Fruit fly (Drosophila melanogaster) whole organism, embryonic: ENCODE results near the gene Exn.

ENCODE experiments used
- Bdp1 ChIP-seq: fragments of 200-800 bp; sonication (Bioruptor generic); optimal IDR thresholded peaks from 3 replicates; lab custom pipeline; 2016; ENCODE audit warnings: missing biosample characterization, missing genetic modification characterization
- BtbVII ChIP-seq: fragments of 200-800 bp; sonication (Bioruptor generic); optimal IDR thresholded peaks from 3 replicates; lab custom pipeline; 2017; ENCODE audit warnings: missing biosample characterization, mild to moderate bottlenecking, missing genetic modification characterization
- CG10366 ChIP-seq: fragments of 200-800 bp; sonication (Bioruptor generic); IDR thresholded peaks from 2 replicates; pipeline ENCODE4 v1.3.6; 2022; ENCODE audit warnings: missing biosample characterization, missing genetic modification characterization
- CG10565 ChIP-seq: fragments of 200-800 bp; sonication (Bioruptor generic); optimal IDR thresholded peaks from 3 replicates; lab custom pipeline; 2016; ENCODE audit warnings: missing biosample characterization, mild to moderate bottlenecking, missing genetic modification characterization
- CG12236 ChIP-seq: fragments of 200-800 bp; sonication (Bioruptor generic); optimal IDR thresholded peaks from 2 replicates; lab custom pipeline; 2016; ENCODE audit warnings: missing biosample characterization, missing genetic modification characterization
- CG13624 ChIP-seq: fragments of 200-800 bp; sonication (Bioruptor generic); optimal IDR thresholded peaks from 2 replicates; lab custom pipeline; 2016; ENCODE audit warnings: missing biosample characterization, missing genetic modification characterization
- CG14014 ChIP-seq: fragments of 200-800 bp; sonication (Bioruptor generic); IDR thresholded peaks from 2 replicates; pipeline ENCODE4 v1.3.6; 2022; ENCODE audit warnings: missing biosample characterization, missing genetic modification characterization
- CG14710 ChIP-seq: fragments of 200-800 bp; sonication (Bioruptor generic); optimal IDR thresholded peaks from 3 replicates; lab custom pipeline; 2019; ENCODE audit warnings: missing biosample characterization, mild to moderate bottlenecking, missing genetic modification characterization, moderate library complexity
- CG15269 ChIP-seq: fragments of 200-800 bp; sonication (Bioruptor generic); optimal IDR thresholded peaks from 2 replicates; lab custom pipeline; 2018; ENCODE audit warnings: missing biosample characterization, mild to moderate bottlenecking, missing genetic modification characterization, moderate library complexity
- CG1529 ChIP-seq: fragments of 200-800 bp; sonication (Bioruptor generic); optimal IDR thresholded peaks from 3 replicates; lab custom pipeline; 2018; ENCODE audit warnings: missing biosample characterization, missing genetic modification characterization
- CG16779 ChIP-seq: fragments of 200-800 bp; sonication (Bioruptor generic); IDR thresholded peaks from 2 replicates; pipeline ENCODE4 v1.3.6; 2022; ENCODE audit warnings: missing biosample characterization, missing genetic modification characterization
- CG18476 ChIP-seq: fragments of 200-800 bp; sonication (Bioruptor generic); optimal IDR thresholded peaks from 2 replicates; lab custom pipeline; 2016; ENCODE audit warnings: missing biosample characterization, mild to moderate bottlenecking, missing genetic modification characterization
- CG18619 ChIP-seq: fragments of 200-800 bp; sonication (Bioruptor generic); optimal IDR thresholded peaks from 3 replicates; lab custom pipeline; 2017; ENCODE audit warnings: missing biosample characterization, mild to moderate bottlenecking, missing genetic modification characterization
- CG18764 ChIP-seq: fragments of 200-800 bp; sonication (Bioruptor generic); optimal IDR thresholded peaks from 3 replicates; lab custom pipeline; 2016; ENCODE audit warnings: missing biosample characterization, missing genetic modification characterization
- CG32767 ChIP-seq: fragments of 200-800 bp; sonication (Bioruptor generic); IDR thresholded peaks from 2 replicates; pipeline ENCODE4 v1.3.6; 2022; ENCODE audit warnings: missing biosample characterization, missing genetic modification characterization
- CG7271 ChIP-seq: fragments of 200-800 bp; sonication (Bioruptor generic); optimal IDR thresholded peaks from 2 replicates; lab custom pipeline; 2018; ENCODE audit warnings: missing biosample characterization, mild to moderate bottlenecking, missing genetic modification characterization, moderate library complexity
- CG7556 ChIP-seq: fragments of 200-800 bp; sonication (Bioruptor generic); optimal IDR thresholded peaks from 2 replicates; lab custom pipeline; 2017; ENCODE audit warnings: missing biosample characterization, mild to moderate bottlenecking, missing genetic modification characterization
- CG8089 ChIP-seq: fragments of 200-800 bp; sonication (Bioruptor generic); optimal IDR thresholded peaks from 3 replicates; lab custom pipeline; 2016; ENCODE audit warnings: missing biosample characterization, missing genetic modification characterization
- CG8290 ChIP-seq, 3 experiments: fragments of 200-800 bp; sonication (Bioruptor generic); optimal IDR thresholded peaks; 2 replicates each; lab custom pipeline; 2016 to 2019; ENCODE audit warnings: missing biosample characterization in 3 of 3, missing genetic modification characterization in 3 of 3, mild to moderate bottlenecking in 2 of 3, moderate library complexity in 1 of 3
- CG8924 ChIP-seq: fragments of 200-800 bp; optimal IDR thresholded peaks from 3 replicates; lab custom pipeline; 2019; ENCODE audit warnings: missing biosample characterization, mild to moderate bottlenecking, missing genetic modification characterization, moderate library complexity
- CG9797 ChIP-seq: fragments of 200-800 bp; sonication (Bioruptor generic); optimal IDR thresholded peaks from 3 replicates; lab custom pipeline; 2018; ENCODE audit warnings: missing biosample characterization, mild to moderate bottlenecking, missing genetic modification characterization
- CTCF ChIP-seq: fragments of 200-800 bp; sonication (Bioruptor generic); optimal IDR thresholded peaks from 2 replicates; lab custom pipeline; 2017; ENCODE audit warnings: missing biosample characterization, mild to moderate bottlenecking, missing genetic modification characterization, moderate library complexity
- CrebB ChIP-seq: fragments of 200-800 bp; sonication (Bioruptor generic); optimal IDR thresholded peaks from 3 replicates; lab custom pipeline; 2018; ENCODE audit warnings: missing biosample characterization, mild to moderate bottlenecking, missing genetic modification characterization
- D ChIP-seq, 2 experiments: fragments of 200-800 bp in 1 of 2; fragments of >200 bp in 1 of 2; sonication (Bioruptor generic) in 1 of 2; optimal IDR thresholded peaks; 2 replicates in 1 of 2; 3 replicates in 1 of 2; lab custom pipeline; 2017; ENCODE audit warnings: mild to moderate bottlenecking in 1 of 2, missing biosample characterization in 1 of 2, missing genetic modification characterization in 1 of 2, missing genetic modification reagents in 1 of 2
- Doc2 ChIP-seq: fragments of 200-800 bp; sonication (Bioruptor generic); IDR thresholded peaks from 2 replicates; pipeline ENCODE4 v1.3.6; 2022; ENCODE audit warnings: missing biosample characterization, missing genetic modification characterization
- Drgx ChIP-seq: fragments of 200-800 bp; sonication (Bioruptor generic); IDR thresholded peaks from 2 replicates; pipeline ENCODE4 v1.3.6; 2022; ENCODE audit warnings: missing biosample characterization, missing genetic modification characterization
- Fer2 ChIP-seq: fragments of 200-800 bp; sonication (Bioruptor generic); optimal IDR thresholded peaks from 2 replicates; lab custom pipeline; 2018; ENCODE audit warnings: missing biosample characterization, mild to moderate bottlenecking, missing genetic modification characterization, moderate library complexity
- Fer3 ChIP-seq: fragments of 200-800 bp; sonication (Bioruptor generic); optimal IDR thresholded peaks from 2 replicates; lab custom pipeline; 2018; ENCODE audit warnings: missing biosample characterization, mild to moderate bottlenecking, missing genetic modification characterization, moderate library complexity
- GATAe ChIP-seq: fragments of 200-800 bp; sonication (Bioruptor generic); conservative IDR thresholded peaks from 2 replicates; pipeline ENCODE4 v1.3.6; 2022; ENCODE audit warnings: missing biosample characterization, missing genetic modification characterization
- Lpt ChIP-seq: fragments of >200 bp; optimal IDR thresholded peaks from 2 replicates; lab custom pipeline; 2018; ENCODE audit warnings: missing biosample characterization, missing genetic modification characterization
- MBD-R2 ChIP-seq: fragments of 200-800 bp; sonication (Bioruptor generic); IDR thresholded peaks from 2 replicates; pipeline ENCODE4 v1.3.6; 2022; ENCODE audit warnings: missing biosample characterization, missing genetic modification characterization
- Opbp ChIP-seq: fragments of 200-800 bp; sonication (Bioruptor generic); IDR thresholded peaks from 3 replicates; pipeline ENCODE4 v1.3.6; 2022; ENCODE audit warnings: missing biosample characterization, missing genetic modification characterization; ENCODE audit not compliant: partially characterized antibody
- Optix ChIP-seq: fragments of 200-800 bp; sonication (Bioruptor generic); IDR thresholded peaks from 3 replicates; pipeline ENCODE4 v1.3.6; 2022; ENCODE audit warnings: missing biosample characterization, missing genetic modification characterization
- Sox102F ChIP-seq: fragments of 200-800 bp; sonication (Bioruptor generic); optimal IDR thresholded peaks from 2 replicates; lab custom pipeline; 2018; ENCODE audit warnings: missing biosample characterization, mild to moderate bottlenecking, missing genetic modification characterization, moderate library complexity
- Trl ChIP-seq, 3 experiments: fragments of >200 bp in 2 of 3; fragments of 200-800 bp in 1 of 3; sonication (Bioruptor generic) in 1 of 3; optimal IDR thresholded peaks; 2 replicates in 1 of 3; 3 replicates in 2 of 3; lab custom pipeline; 2016 to 2017; ENCODE audit warnings: missing biosample characterization in 1 of 3, missing genetic modification characterization in 1 of 3
- chm ChIP-seq: fragments of 200-800 bp; sonication (Bioruptor generic); IDR thresholded peaks from 2 replicates; pipeline ENCODE4 v1.3.6; 2022; ENCODE audit warnings: missing biosample characterization, missing genetic modification characterization
- ci ChIP-seq: fragments of 200-800 bp; sonication (Bioruptor generic); IDR thresholded peaks from 3 replicates; pipeline ENCODE4 v1.3.6; 2022; ENCODE audit warnings: missing biosample characterization, missing genetic modification characterization
- esg ChIP-seq: fragments of 200-800 bp; sonication (Bioruptor generic); conservative IDR thresholded peaks from 2 replicates; pipeline ENCODE4 v1.3.6; 2022; ENCODE audit warnings: missing biosample characterization, missing genetic modification characterization
- h ChIP-seq: fragments of >200 bp; optimal IDR thresholded peaks from 2 replicates; lab custom pipeline; 2017
- her ChIP-seq: fragments of 200-800 bp; sonication (Bioruptor generic); optimal IDR thresholded peaks from 2 replicates; lab custom pipeline; 2016; ENCODE audit warnings: missing biosample characterization, missing genetic modification characterization
- mirr ChIP-seq: fragments of 200-800 bp; sonication (Bioruptor generic); optimal IDR thresholded peaks from 3 replicates; lab custom pipeline; 2018; ENCODE audit warnings: missing biosample characterization, mild to moderate bottlenecking, missing genetic modification characterization
- pros ChIP-seq: fragments of 200-800 bp; sonication (Bioruptor generic); optimal IDR thresholded peaks from 3 replicates; lab custom pipeline; 2019; ENCODE audit warnings: missing biosample characterization, mild to moderate bottlenecking, missing genetic modification characterization, moderate library complexity
- pzg ChIP-seq: fragments of 200-800 bp; sonication (Bioruptor generic); optimal IDR thresholded peaks from 3 replicates; lab custom pipeline; 2018; ENCODE audit warnings: missing biosample characterization, mild to moderate bottlenecking, missing genetic modification characterization, moderate library complexity
- sim ChIP-seq: fragments of 200-800 bp; sonication (Bioruptor generic); IDR thresholded peaks from 2 replicates; pipeline ENCODE4 v1.3.6; 2022; ENCODE audit warnings: missing biosample characterization, missing genetic modification characterization
- sr ChIP-seq: fragments of 200-800 bp; sonication (Bioruptor generic); IDR thresholded peaks from 3 replicates; pipeline ENCODE4 v1.3.6; 2022; ENCODE audit warnings: missing biosample characterization, missing genetic modification characterization
- stwl ChIP-seq: fragments of 200-800 bp; sonication (Bioruptor generic); optimal IDR thresholded peaks from 3 replicates; lab custom pipeline; 2018; ENCODE audit warnings: missing biosample characterization, mild to moderate bottlenecking, missing genetic modification characterization, moderate library complexity
- toy ChIP-seq: fragments of 200-800 bp; sonication (Bioruptor generic); IDR thresholded peaks from 2 replicates; pipeline ENCODE4 v1.3.6; 2022; ENCODE audit warnings: missing biosample characterization, missing genetic modification characterization
- vfl ChIP-seq: fragments of 200-800 bp; sonication (Bioruptor generic); optimal IDR thresholded peaks from 2 replicates; lab custom pipeline; 2016; ENCODE audit warnings: missing biosample characterization, missing genetic modification characterization

Gene Exn

dm6 chr3L:16986062-16987013 is 16.5 kb downstream of the Exn start (continued):
- TF ChIP-seq D (optimal IDR thresholded peaks at IDR 0.05; lab: Kevin White, UChicago) (no peak), D (GFP tag; optimal IDR thresholded peaks at IDR 0.05; lab: Kevin White, UChicago) (peak; percentile 67), CG8089 (peak; percentile 2), CG16779 (no peak), pzg (GFP tag; lab: Kevin White, UChicago) (no peak), Optix (GFP tag; lab: Robert Waterston, UW) (no peak), her (GFP tag; lab: Kevin White, UChicago) (no peak), CG7556 (GFP tag; lab: Kevin White, UChicago) (peak; percentile 85), CG18476 (GFP tag; lab: Kevin White, UChicago) (peak; percentile 47), BtbVII (GFP tag; lab: Kevin White, UChicago) (peak; percentile 21), Sox102F (GFP tag; lab: Kevin White, UChicago) (peak; percentile 60), CG9797 (GFP tag; lab: Kevin White, UChicago) (no peak), CG32767 (no peak), MBD-R2 (GFP tag; lab: Robert Waterston, UW) (no peak; the same call in 1 of the 2 replicates), CG10366 (GFP tag; lab: Robert Waterston, UW) (peak; percentile 30), Doc2 (GFP tag; lab: Robert Waterston, UW) (no peak), CrebB (tag; lab: Kevin White, UChicago) (peak; percentile 6), CG12236 (GFP tag; lab: Kevin White, UChicago) (no peak), CG10565 (GFP tag; lab: Kevin White, UChicago) (no peak), h (lab: Kevin White, UChicago) (no peak), pros (GFP tag; lab: Kevin White, UChicago) (no peak), CG18764 (GFP tag; lab: Kevin White, UChicago) (no peak), GATAe (GFP tag; lab: Robert Waterston, UW) (no peak), ci (peak; percentile 72; the same call in 2 of the 3 replicates), CG15269 (tag; lab: Kevin White, UChicago) (peak; percentile 69), vfl (GFP tag; lab: Kevin White, UChicago) (no peak), CG1529 (GFP tag; lab: Kevin White, UChicago) (peak; percentile 34), Drgx (GFP tag; lab: Robert Waterston, UW) (peak; percentile 80), Opbp (GFP tag; lab: Robert Waterston, UW) (no peak), CG18619 (GFP tag; lab: Kevin White, UChicago) (peak; percentile 66), stwl (tag; lab: Kevin White, UChicago) (no peak), Fer3 (tag; lab: Kevin White, UChicago) (no peak), CG7271 (tag; lab: Kevin White, UChicago) (no peak), Bdp1 (GFP tag; lab: Kevin White, UChicago) (no peak), sim (GFP tag; lab: Robert Waterston, UW) (no peak), Trl (optimal IDR thresholded peaks at IDR 0.05; lab: Kevin White, UChicago) (peak; percentile 28 to 41), Trl (GFP tag; optimal IDR thresholded peaks at IDR 0.05; lab: Kevin White, UChicago) (no peak), esg (GFP tag; lab: Robert Waterston, UW) (0 out of 2 replicates have a peak, but pooled peaks have one; percentile 15), CG8290 (GFP tag; optimal IDR thresholded peaks at IDR 0.05; lab: Kevin White, UChicago) (no peak), CG8290 (tag; optimal IDR thresholded peaks at IDR 0.05; lab: Kevin White, UChicago) (peak in 1 of 2 experiments; percentile 74), sr (GFP tag; lab: Robert Waterston, UW) (0 out of 3 replicates have a peak, but pooled peaks have one; percentile 22), toy (GFP tag; lab: Robert Waterston, UW) (no peak), CG13624 (GFP tag; lab: Kevin White, UChicago) (peak; percentile 38), CG14710 (peak; percentile 27), Fer2 (no peak), CG8924 (tag; lab: Kevin White, UChicago) (peak; percentile 58), CG14014 (GFP tag; lab: Robert Waterston, UW) (peak; percentile 42; the same call in 1 of the 2 replicates), chm (GFP tag; lab: Robert Waterston, UW) (0 out of 2 replicates have a peak, but pooled peaks have one; percentile 50), Lpt (no peak), CTCF (GFP tag; lab: Kevin White, UChicago) (no peak), mirr (GFP tag; lab: Kevin White, UChicago) (no peak)
